Worm (Caenorhabditis elegans): ENCODE data around the gene pqn-29.

pqn-29 gene

DNA sequence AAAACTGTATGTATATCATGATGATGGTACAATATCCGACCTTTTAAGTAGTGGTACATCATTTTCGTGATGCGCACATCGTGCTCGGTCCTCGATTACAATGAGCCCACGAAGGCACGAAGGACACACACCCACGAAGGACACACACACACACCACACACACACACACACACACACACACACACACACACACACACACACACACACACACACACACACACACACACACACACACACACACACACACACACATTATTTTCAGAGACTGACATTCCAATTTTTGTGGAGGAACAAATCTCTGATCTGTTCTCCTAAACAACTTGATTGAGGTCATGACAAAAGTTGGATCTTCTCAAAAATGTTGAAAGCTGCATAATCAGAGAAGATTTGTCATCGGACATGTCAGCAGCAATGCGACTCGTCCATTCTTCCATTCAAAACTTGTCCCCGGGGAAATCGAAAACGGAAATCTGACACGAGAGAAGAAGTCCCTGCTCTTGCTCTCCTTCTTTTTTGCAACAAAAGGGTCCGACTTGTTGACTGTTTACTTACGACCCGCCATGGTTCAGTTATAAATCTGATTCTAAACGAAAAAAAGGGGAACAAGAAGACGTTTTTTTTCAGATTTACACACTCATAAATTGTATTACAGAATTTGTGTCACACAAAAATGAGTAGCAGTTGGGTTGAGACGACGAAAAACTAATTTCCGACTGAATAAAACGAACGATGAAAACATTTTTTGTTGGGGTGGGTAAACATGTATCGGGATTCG, 19.8 kb downstream of the pqn-29 start:
- TF ChIP-seq flt-1 (GFP tag; IDR thresholded peaks at IDR 0.05), result no peak
- TF ChIP-seq F13C5.2 (tag; optimal IDR thresholded peaks at IDR 0.05), result no peak
- no peak for TF ChIP-seq B0310.2 (tag; optimal IDR thresholded peaks at IDR 0.05)
- no peak for TF ChIP-seq sea-1 (GFP tag; conservative IDR thresholded peaks at IDR 0.05)
- no peak for TF ChIP-seq aly-1 (tag; optimal IDR thresholded peaks at IDR 0.05)
- no peak for TF ChIP-seq tra-4 (tag; optimal IDR thresholded peaks at IDR 0.05)
- TF ChIP-seq scrt-1 (GFP tag; IDR thresholded peaks at IDR 0.05), result no peak

DNA sequence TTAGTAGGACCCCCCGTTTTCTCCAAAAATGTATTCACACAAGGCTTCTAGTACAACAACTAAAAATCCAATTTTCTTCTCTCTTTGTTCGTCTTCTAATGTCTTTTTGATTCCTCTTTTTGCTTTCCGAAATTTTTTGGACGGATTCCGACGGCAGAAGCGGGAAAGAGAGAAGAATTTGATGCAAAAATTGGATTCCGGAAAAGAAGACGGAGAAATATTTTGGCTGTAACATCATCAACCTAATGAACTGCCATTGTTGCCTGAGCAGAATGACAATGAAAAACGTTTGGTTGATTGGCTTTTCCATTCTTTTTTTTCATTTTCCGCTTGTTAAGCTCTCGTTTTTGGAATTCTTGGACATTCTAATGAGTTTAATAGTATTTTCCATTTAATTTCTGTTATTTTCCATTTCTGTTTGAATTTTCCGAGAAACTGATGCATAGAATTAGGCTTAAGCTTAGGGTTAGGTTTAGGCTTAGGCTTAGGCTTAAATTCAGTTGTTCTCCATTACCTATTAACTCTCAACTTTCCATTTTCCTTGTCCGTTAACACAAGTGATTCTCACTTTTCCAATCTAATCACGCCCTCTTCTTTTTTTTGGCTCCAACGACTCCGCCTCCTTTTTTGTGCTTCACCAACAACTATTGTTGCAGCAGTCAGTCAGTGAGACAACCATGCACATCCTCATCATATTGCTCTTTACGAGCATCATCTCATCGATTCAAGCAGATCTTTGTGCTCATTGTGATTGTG, 23.6 kb downstream of the pqn-29 start, which contains the start of gene lron-5:
TSS of gene lron-5 (plus strand) at position 655 of the 756 bp plus-strand sequence.
- TF ChIP-seq tbx-11 (GFP tag; IDR thresholded peaks at IDR 0.05) (no peak), ceh-13 (GFP tag; optimal IDR thresholded peaks at IDR 0.05) (no peak), B0310.2 (tag; optimal IDR thresholded peaks at IDR 0.05) (no peak), pes-1 (GFP tag; IDR thresholded peaks at IDR 0.05) (no peak), ama-1 (optimal IDR thresholded peaks at IDR 0.05) (no peak), ceh-36 (tag; optimal IDR thresholded peaks at IDR 0.05) (no peak), flt-1 (GFP tag; IDR thresholded peaks at IDR 0.05) (no peak), F13C5.2 (tag; optimal IDR thresholded peaks at IDR 0.05) (no peak), aly-1 (tag; optimal IDR thresholded peaks at IDR 0.05) (no peak), hmbx-1 (tag; optimal IDR thresholded peaks at IDR 0.05) (no peak), tbx-37 (GFP tag; conservative IDR thresholded peaks at IDR 0.05) (no peak), hnd-1 (tag; optimal IDR thresholded peaks at IDR 0.05) (no peak), sea-1 (GFP tag; conservative IDR thresholded peaks at IDR 0.05) (no peak), hmg-4 (GFP tag; optimal IDR thresholded peaks at IDR 0.05) (no peak)

DNA sequence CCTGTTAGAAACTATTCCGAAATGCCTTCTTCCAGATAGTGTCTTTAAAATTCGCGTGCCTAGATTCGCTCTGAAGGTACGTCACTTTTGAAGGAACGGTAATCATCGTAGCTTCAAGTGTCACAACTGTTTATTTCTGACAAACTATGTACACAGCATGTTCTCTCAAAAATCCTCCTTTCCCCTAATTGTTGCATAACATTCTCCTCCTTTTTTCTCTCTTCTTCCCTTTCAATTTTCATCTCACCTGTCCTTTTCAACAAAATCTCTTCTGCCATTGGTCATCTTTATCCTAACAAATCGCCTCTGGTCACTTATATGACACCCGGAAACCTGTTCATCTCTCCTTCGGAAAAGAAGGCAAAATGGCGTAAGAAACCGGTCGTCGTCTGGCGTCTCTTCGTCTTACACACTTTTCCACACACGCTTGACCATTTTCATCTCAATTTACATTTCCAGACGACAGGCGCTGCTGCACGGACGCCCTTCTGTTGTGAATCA, 30.0 kb downstream of the pqn-29 start, which contains the start of gene lips-3:
TSS of gene lips-3 (plus strand) at position 458 of the 501 bp plus-strand sequence.
- TF ChIP-seq flt-1 (GFP tag; IDR thresholded peaks at IDR 0.05), result no peak
- TF ChIP-seq aly-1 (tag; optimal IDR thresholded peaks at IDR 0.05), result no peak
- TF ChIP-seq tbx-11 (GFP tag; IDR thresholded peaks at IDR 0.05), result no peak
- TF ChIP-seq hnd-1 (tag; optimal IDR thresholded peaks at IDR 0.05), result no peak
- no peak for TF ChIP-seq tbx-37 (GFP tag; conservative IDR thresholded peaks at IDR 0.05)
- TF ChIP-seq B0310.2 (tag; optimal IDR thresholded peaks at IDR 0.05), result no peak
- no peak for TF ChIP-seq ets-7 (tag; optimal IDR thresholded peaks at IDR 0.05)
- TF ChIP-seq hmbx-1 (tag; optimal IDR thresholded peaks at IDR 0.05), result no peak
- no peak for TF ChIP-seq pes-1 (GFP tag; IDR thresholded peaks at IDR 0.05)
- TF ChIP-seq ceh-36 (tag; optimal IDR thresholded peaks at IDR 0.05), result no peak
- no peak for TF ChIP-seq tra-4 (tag; optimal IDR thresholded peaks at IDR 0.05)
- TF ChIP-seq hmg-4 (GFP tag; optimal IDR thresholded peaks at IDR 0.05), result no peak
- TF ChIP-seq sea-1 (GFP tag; conservative IDR thresholded peaks at IDR 0.05), result no peak
- no peak for TF ChIP-seq ceh-13 (GFP tag; optimal IDR thresholded peaks at IDR 0.05)
- no peak for TF ChIP-seq ama-1 (optimal IDR thresholded peaks at IDR 0.05)
- no peak for TF ChIP-seq F13C5.2 (tag; optimal IDR thresholded peaks at IDR 0.05)
- no peak for TF ChIP-seq scrt-1 (GFP tag; IDR thresholded peaks at IDR 0.05)

DNA sequence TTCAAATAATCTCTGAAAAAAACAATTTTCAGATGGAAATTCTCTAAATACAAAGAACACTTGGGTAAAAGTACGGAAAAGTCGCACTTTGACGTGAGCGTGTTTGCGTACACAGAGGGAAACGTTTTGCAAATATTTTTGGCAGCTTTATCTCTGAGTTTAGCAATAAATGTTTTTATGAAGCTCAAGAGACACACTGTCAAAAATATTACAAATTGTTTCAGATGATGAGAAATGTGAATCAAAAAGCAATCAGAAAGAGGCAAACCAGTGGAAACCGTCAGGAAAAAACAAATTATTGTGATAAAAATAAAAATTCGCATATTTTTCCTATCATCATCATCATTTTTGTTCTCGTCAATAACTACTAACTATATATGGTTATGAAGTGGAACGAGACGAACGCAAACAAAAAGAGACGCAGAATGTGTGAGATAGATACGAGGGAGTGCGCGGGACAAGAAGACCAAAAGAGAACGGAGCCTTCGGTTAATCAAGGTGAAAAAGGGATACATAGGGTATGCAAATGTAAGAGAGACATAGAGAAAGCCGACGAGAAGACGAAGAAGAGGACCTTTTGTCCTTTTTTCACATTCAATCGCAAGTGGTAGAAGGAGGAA, 33.7 kb downstream of the pqn-29 start, which contains the start of gene sel-2:
TSS of gene sel-2 (minus strand) at position 51 of the 620 bp plus-strand sequence.
- no peak for TF ChIP-seq aly-1 (tag; optimal IDR thresholded peaks at IDR 0.05)

DNA sequence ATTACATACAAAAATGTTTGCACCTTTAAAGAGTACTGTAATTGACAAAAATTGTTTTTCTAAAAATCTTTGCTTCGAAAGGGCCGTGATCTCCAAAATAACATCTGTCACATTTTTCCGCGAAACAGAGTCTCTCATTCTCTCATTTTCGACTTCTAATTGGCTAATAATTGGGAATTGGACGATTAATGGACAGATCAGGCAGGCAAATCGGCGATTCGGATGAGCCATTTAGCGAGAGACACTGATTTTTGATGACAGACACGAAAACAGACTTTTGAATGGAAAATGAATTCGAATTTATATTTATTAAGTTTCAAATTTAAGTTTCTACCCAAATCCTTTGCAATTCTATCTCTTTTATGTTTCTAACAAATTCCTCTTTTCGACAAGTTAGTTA, 42.3 kb downstream of the pqn-29 start:
- TF ChIP-seq pes-1 (GFP tag; IDR thresholded peaks at IDR 0.05) (no peak), sea-1 (GFP tag; conservative IDR thresholded peaks at IDR 0.05) (no peak), scrt-1 (GFP tag; IDR thresholded peaks at IDR 0.05) (no peak), tra-4 (tag; optimal IDR thresholded peaks at IDR 0.05) (no peak), aly-1 (tag; optimal IDR thresholded peaks at IDR 0.05) (no peak), hnd-1 (tag; optimal IDR thresholded peaks at IDR 0.05) (no peak), ets-7 (tag; optimal IDR thresholded peaks at IDR 0.05) (no peak), F13C5.2 (tag; optimal IDR thresholded peaks at IDR 0.05) (no peak), ama-1 (optimal IDR thresholded peaks at IDR 0.05) (no peak), ceh-13 (GFP tag; optimal IDR thresholded peaks at IDR 0.05) (no peak), hmg-4 (GFP tag; optimal IDR thresholded peaks at IDR 0.05) (no peak), flt-1 (GFP tag; IDR thresholded peaks at IDR 0.05) (no peak), ceh-36 (tag; optimal IDR thresholded peaks at IDR 0.05) (no peak), tbx-37 (GFP tag; conservative IDR thresholded peaks at IDR 0.05) (no peak), hmbx-1 (tag; optimal IDR thresholded peaks at IDR 0.05) (no peak), tbx-11 (GFP tag; IDR thresholded peaks at IDR 0.05) (no peak), B0310.2 (tag; optimal IDR thresholded peaks at IDR 0.05) (no peak)

ce11 chrIII:4601286-4601685, 44.9 kb downstream of the pqn-29 start:
- TF ChIP-seq F13C5.2 (tag; optimal IDR thresholded peaks at IDR 0.05) (no peak), tbx-11 (GFP tag; IDR thresholded peaks at IDR 0.05) (no peak), scrt-1 (GFP tag; IDR thresholded peaks at IDR 0.05) (no peak), tra-4 (tag; optimal IDR thresholded peaks at IDR 0.05) (no peak), hnd-1 (tag; optimal IDR thresholded peaks at IDR 0.05) (no peak)

Measured in whole organism, early embryonic.